Worm (Caenorhabditis elegans) whole organism, midembryonic: ENCODE measurements around the gene K07E3.1.

Experiments
- T22C8.4 ChIP-seq: fragments of 200-800 bp; sonication (Bioruptor generic); IDR thresholded peaks from 2 replicates; pipeline ENCODE4 v1.3.6; 2022; ENCODE audit warnings: missing genetic modification characterization, missing compliant biosample characterization
- cog-1 ChIP-seq: sonication (generic microtip); optimal IDR thresholded peaks from 2 replicates; lab custom pipeline; 2016; ENCODE audit warnings: missing genetic modification characterization, missing compliant biosample characterization
- flt-1 ChIP-seq: fragments of 200-800 bp; sonication (Bioruptor generic); IDR thresholded peaks from 2 replicates; pipeline ENCODE4 v1.3.6; 2022; ENCODE audit warnings: missing genetic modification characterization, missing compliant biosample characterization
- klf-2 ChIP-seq: fragments of 200-800 bp; sonication (Bioruptor generic); conservative IDR thresholded peaks from 2 replicates; pipeline ENCODE4 v1.3.6; 2022; ENCODE audit warnings: missing genetic modification reagents, missing genetic modification characterization, missing compliant biosample characterization
- med-1 ChIP-seq: sonication (generic microtip); optimal IDR thresholded peaks from 2 replicates; lab custom pipeline; 2017; ENCODE audit warnings: missing genetic modification characterization, mild to moderate bottlenecking, missing compliant biosample characterization, antibody characterized with exemption, missing genetic modification reagents; ENCODE audit not compliant: insufficient read depth
- ref-1 ChIP-seq: fragments of 200-800 bp; sonication (Bioruptor generic); conservative IDR thresholded peaks from 2 replicates; pipeline ENCODE4 v1.3.6; 2022; ENCODE audit warnings: missing genetic modification reagents, missing genetic modification characterization, missing compliant biosample characterization
- tab-1 ChIP-seq: fragments of 200-800 bp; sonication (Bioruptor generic); IDR thresholded peaks from 2 replicates; pipeline ENCODE4 v1.3.6; 2022; ENCODE audit warnings: missing genetic modification characterization, missing compliant biosample characterization
- ztf-23 ChIP-seq: fragments of 200-800 bp; sonication (Bioruptor generic); IDR thresholded peaks from 2 replicates; pipeline ENCODE4 v1.3.6; 2022; ENCODE audit warnings: missing genetic modification reagents, missing genetic modification characterization, missing compliant biosample characterization
- ztf-29 ChIP-seq: fragments of 200-800 bp; sonication (Bioruptor generic); IDR thresholded peaks from 2 replicates; pipeline ENCODE4 v1.3.6; 2022; ENCODE audit warnings: missing genetic modification reagents, missing genetic modification characterization, missing compliant biosample characterization

ce11 chrX:8162793-8163192, 52.6 kb downstream of the K07E3.1 start, which contains the start of gene F22F1.3:
- no peak for TF ChIP-seq klf-2 (GFP tag; lab: Robert Waterston, UW)
- TF ChIP-seq ref-1 = no peak
- TF ChIP-seq flt-1 = no peak
- no peak for TF ChIP-seq tab-1 (GFP tag; lab: Robert Waterston, UW)
- TF ChIP-seq T22C8.4 (GFP tag; lab: Robert Waterston, UW) = no peak
- TF ChIP-seq cog-1 (tag; lab: Kevin White, UChicago) = no peak
- TF ChIP-seq ztf-23 (GFP tag; lab: Robert Waterston, UW) = no peak
- TF ChIP-seq ztf-29 (GFP tag; lab: Robert Waterston, UW) = no peak
- TF ChIP-seq med-1 (GFP tag; lab: Kevin White, UChicago) = no peak
